Worm (Caenorhabditis elegans) whole organism, late embryonic: ENCODE measurements around the gene ncs-7.
A peak's percentile ranks its signal among the peaks of the same experiment; 100 is the strongest.

Experiments used
- C08G9.2 ChIP-seq: sonication (generic microtip); optimal IDR thresholded peaks from 2 replicates; lab custom pipeline; 2016; ENCODE audit warnings: mild to moderate bottlenecking, missing genetic modification characterization, moderate library complexity, missing compliant biosample characterization
- che-1 ChIP-seq: sonication (generic microtip); optimal IDR thresholded peaks from 2 replicates; lab custom pipeline; 2016; ENCODE audit warnings: mild to moderate bottlenecking, missing genetic modification characterization, missing compliant biosample characterization
- ets-4 ChIP-seq: sonication (generic microtip); optimal IDR thresholded peaks from 2 replicates; lab custom pipeline; 2016; ENCODE audit warnings: missing genetic modification characterization, missing compliant biosample characterization
- fax-1 ChIP-seq: sonication (generic microtip); optimal IDR thresholded peaks from 2 replicates; lab custom pipeline; 2016; ENCODE audit warnings: missing genotype, missing genetic modification characterization, missing compliant biosample characterization
- hlh-30 ChIP-seq: sonication (generic microtip); optimal IDR thresholded peaks from 2 replicates; lab custom pipeline; 2017; ENCODE audit warnings: antibody characterized with exemption, missing genetic modification characterization, missing compliant biosample characterization; ENCODE audit not compliant: insufficient read depth
- lim-6 ChIP-seq: sonication (generic microtip); optimal IDR thresholded peaks from 2 replicates; lab custom pipeline; 2016; ENCODE audit warnings: missing genetic modification characterization, missing compliant biosample characterization
- mec-3 ChIP-seq: sonication (generic microtip); optimal IDR thresholded peaks from 2 replicates; lab custom pipeline; 2016; ENCODE audit warnings: borderline replicate concordance, missing genetic modification characterization, missing compliant biosample characterization
- nhr-11 ChIP-seq: fragments of 150-350 bp; optimal IDR thresholded peaks from 2 replicates; lab custom pipeline; 2014; ENCODE audit warnings: missing biosample characterization, missing genetic modification characterization
- pros-1 ChIP-seq: fragments of 150-350 bp; optimal IDR thresholded peaks from 2 replicates; lab custom pipeline; 2014; ENCODE audit warnings: missing biosample characterization, missing genetic modification reagents, missing genetic modification characterization

DNA sequence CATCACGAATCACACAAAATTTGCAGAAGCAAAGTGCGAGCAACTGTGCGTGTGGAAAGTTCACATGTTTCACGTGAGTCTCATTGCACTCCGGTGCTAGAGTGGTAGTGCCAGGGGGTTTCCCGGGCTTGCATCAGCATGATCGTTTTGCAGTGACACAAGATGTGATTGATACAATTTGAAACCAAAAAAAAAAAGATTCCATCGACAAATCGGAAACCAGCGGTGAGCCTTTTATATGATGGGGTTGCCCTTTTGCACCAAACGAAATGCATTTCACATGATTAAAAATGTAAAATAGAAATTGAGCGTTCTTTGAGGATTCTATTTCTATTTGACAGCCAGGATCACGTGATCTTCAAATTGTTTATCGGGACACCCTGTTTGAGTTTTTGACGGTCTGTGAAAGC lies 22.0 kb downstream of the ncs-7 start:
- no peak for TF ChIP-seq C08G9.2 (tag; lab: Kevin White, UChicago)
- no peak for TF ChIP-seq che-1 (tag; lab: Kevin White, UChicago)
- TF ChIP-seq nhr-11 (tag; lab: Kevin White, UChicago), result no peak
- no peak for TF ChIP-seq lim-6
- no peak for TF ChIP-seq ets-4 (tag; lab: Kevin White, UChicago)
- no peak for TF ChIP-seq fax-1 (tag; lab: Kevin White, UChicago)
- no peak for TF ChIP-seq mec-3 (tag; lab: Kevin White, UChicago)
- no peak for TF ChIP-seq pros-1 (tag; lab: Kevin White, UChicago)
- peak; percentile 2 for TF ChIP-seq hlh-30 (tag; lab: Kevin White, UChicago)
